Fruit fly (Drosophila melanogaster) Kc167 (cell line): ENCODE measurements around the gene Svil.

ENCODE experiments used
- Myc ChIP-seq: fragments of >200 bp; optimal IDR thresholded peaks from 2 replicates; lab custom pipeline; 2017; ENCODE audit warnings: missing external identifiers
- Sin3A ChIP-seq: fragments of >200 bp; optimal IDR thresholded peaks from 2 replicates; lab custom pipeline; 2018; ENCODE audit warnings: missing external identifiers
- h ChIP-seq: fragments of >200 bp; optimal IDR thresholded peaks from 3 replicates; lab custom pipeline; 2018; ENCODE audit warnings: missing external identifiers
- insv ChIP-seq: fragments of >200 bp; optimal IDR thresholded peaks from 3 replicates; lab custom pipeline; 2018; ENCODE audit warnings: missing external identifiers
- psq ChIP-seq: fragments of >200 bp; optimal IDR thresholded peaks from 2 replicates; lab custom pipeline; 2017; ENCODE audit warnings: missing external identifiers
- ttk ChIP-seq: sonication (Bioruptor generic); optimal IDR thresholded peaks from 2 replicates; lab custom pipeline; 2017; ENCODE audit warnings: missing external identifiers

DNA sequence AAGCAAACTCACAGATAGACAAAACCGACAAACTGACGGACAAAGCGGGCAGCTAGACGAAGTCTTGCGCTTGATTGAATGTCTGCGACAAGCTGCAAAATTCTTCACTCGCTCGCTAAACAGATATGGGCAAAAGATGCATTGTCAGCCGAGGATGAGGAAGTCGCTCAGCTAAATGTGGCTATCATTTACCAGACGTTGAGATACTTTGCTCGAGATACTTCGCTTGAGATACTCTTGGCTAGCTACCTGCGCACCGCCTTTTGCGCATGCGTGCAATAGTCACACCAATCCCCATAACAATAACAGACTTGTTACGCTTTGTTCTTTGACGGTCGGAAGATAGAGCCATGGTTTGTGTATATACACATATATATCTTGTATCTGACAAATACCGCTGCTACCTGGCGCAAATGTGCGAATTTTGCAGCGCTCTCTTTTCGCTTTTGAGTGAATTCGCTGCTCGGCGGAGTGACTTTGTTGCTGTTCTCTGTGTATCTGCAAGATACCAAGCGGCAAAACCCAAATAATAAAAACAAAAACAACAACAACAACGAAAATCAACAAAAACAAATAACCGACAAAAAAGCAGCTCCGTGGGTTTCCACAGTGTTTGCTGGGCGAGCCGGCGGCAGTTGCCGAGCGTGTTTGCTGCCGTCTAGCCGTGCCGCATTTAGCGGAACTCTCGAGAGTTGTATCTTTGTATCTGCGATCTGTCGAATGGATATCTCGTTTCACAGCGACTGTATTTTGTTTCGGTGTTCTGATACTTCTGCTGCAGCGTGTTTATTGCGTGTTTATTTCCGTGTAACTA lies 61.4 kb downstream of the Svil start:
- TF ChIP-seq Sin3A (lab: Kevin White, UChicago), result no peak
- no peak for TF ChIP-seq psq
- TF ChIP-seq insv (lab: Kevin White, UChicago), result no peak
- no peak for TF ChIP-seq h (lab: Kevin White, UChicago)
- TF ChIP-seq ttk (lab: Kevin White, UChicago), result no peak
- TF ChIP-seq Myc (lab: Kevin White, UChicago), result no peak
